Fruit fly (Drosophila melanogaster) whole organism, adult: ENCODE data around the gene CG14377.

Experiments
- CG14711 ChIP-seq: fragments of 200-800 bp; sonication (Bioruptor generic); optimal IDR thresholded peaks from 2 replicates; lab custom pipeline; 2018; ENCODE audit warnings: missing biosample characterization, mild to moderate bottlenecking, missing genetic modification characterization, moderate library complexity
- CG1620 ChIP-seq: fragments of 200-800 bp; sonication (Bioruptor generic); optimal IDR thresholded peaks from 2 replicates; lab custom pipeline; 2016; ENCODE audit warnings: missing biosample characterization, missing genetic modification characterization
- CG7101 ChIP-seq: fragments of 200-800 bp; sonication (Bioruptor generic); optimal IDR thresholded peaks from 2 replicates; lab custom pipeline; 2018; ENCODE audit warnings: missing biosample characterization, mild to moderate bottlenecking, missing genetic modification characterization, moderate library complexity
- Clk ChIP-seq: fragments of 200-800 bp; sonication (Bioruptor generic); optimal IDR thresholded peaks from 2 replicates; lab custom pipeline; 2017; ENCODE audit warnings: missing biosample characterization, missing genetic modification characterization
- Crg-1 ChIP-seq: fragments of 200-800 bp; sonication (Bioruptor generic); optimal IDR thresholded peaks from 2 replicates; lab custom pipeline; 2016; ENCODE audit warnings: missing biosample characterization, missing genetic modification characterization
- cnc ChIP-seq, 2 experiments: fragments of >200 bp; optimal IDR thresholded peaks; 2 replicates each; lab custom pipeline; 2017
- ovo ChIP-seq: fragments of 200-800 bp; sonication (Bioruptor generic); optimal IDR thresholded peaks from 2 replicates; lab custom pipeline; 2016; ENCODE audit warnings: missing biosample characterization, missing genetic modification characterization

DNA sequence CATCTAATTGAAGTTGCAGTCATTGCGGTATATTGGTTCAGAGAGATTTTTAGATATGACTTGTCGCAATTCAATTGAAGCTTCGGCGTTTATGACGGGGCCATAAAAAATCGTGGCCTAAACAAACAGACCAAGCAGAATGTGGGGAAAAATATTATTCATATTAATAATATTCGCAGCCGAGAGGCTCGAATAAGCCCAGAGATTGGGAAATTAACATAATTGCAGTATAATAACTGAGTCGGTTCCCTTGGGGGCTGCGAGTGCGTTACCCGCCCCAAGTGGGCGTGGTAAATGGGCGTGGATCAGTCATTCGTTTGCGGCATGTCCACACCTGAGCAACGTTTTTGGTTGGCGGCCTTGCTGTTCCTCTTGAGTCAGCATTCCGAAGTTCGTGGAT lies 22.3 kb downstream of the CG14377 start, which contains the start of gene Ir87a:
- TF ChIP-seq CG1620: no peak
- TF ChIP-seq cnc (optimal IDR thresholded peaks at IDR 0.05; lab: Kevin White, UChicago): no peak
- no peak for TF ChIP-seq ovo
- TF ChIP-seq Crg-1 (GFP tag; lab: Kevin White, UChicago): no peak
- TF ChIP-seq Clk: no peak
- no peak for TF ChIP-seq CG7101 (tag; lab: Kevin White, UChicago)
- no peak for TF ChIP-seq CG14711
